Worm (Caenorhabditis elegans) whole organism, L1 larva: Measurements from ENCODE around the gene cah-3.

Experiments used
- Y116A8C.19 ChIP-seq: sonication (generic microtip); optimal IDR thresholded peaks from 2 replicates; lab custom pipeline; 2016; ENCODE audit warnings: missing compliant biosample characterization, missing genetic modification characterization, borderline replicate concordance
- alr-1 ChIP-seq: fragments of 200-800 bp; sonication (Bioruptor generic); optimal IDR thresholded peaks from 2 replicates; lab custom pipeline; 2018; ENCODE audit warnings: borderline replicate concordance, mild to moderate bottlenecking, missing genetic modification characterization, missing compliant biosample characterization
- aly-2 ChIP-seq: fragments of 150-350 bp; optimal IDR thresholded peaks from 2 replicates; lab custom pipeline; 2014; ENCODE audit warnings: missing biosample characterization, missing genetic modification characterization
- ceh-82 ChIP-seq, 3 experiments: fragments of 150-350 bp in 1 of 3; sonication (generic microtip) in 2 of 3; optimal IDR thresholded peaks; 2 replicates each; lab custom pipeline; 2014 to 2017; ENCODE audit warnings: missing biosample characterization in 3 of 3, missing genetic modification characterization in 3 of 3
- ceh-88 ChIP-seq: fragments of 200-800 bp; sonication (Bioruptor generic); IDR thresholded peaks from 2 replicates; pipeline ENCODE4 v1.3.6; 2022; ENCODE audit warnings: missing genetic modification characterization, missing compliant biosample characterization
- dpl-1 ChIP-seq, 3 experiments: fragments of 150-350 bp in 2 of 3; sonication (generic microtip) in 1 of 3; optimal IDR thresholded peaks; 2 replicates each; lab custom pipeline; 2014 to 2017; ENCODE audit warnings: missing biosample characterization in 3 of 3, missing genetic modification characterization in 3 of 3, missing genetic modification reagents in 3 of 3
- efl-1 ChIP-seq, 4 experiments: fragments of 150-350 bp; optimal IDR thresholded peaks in 3 of 4; peaks in 1 of 4; 1 replicate in 1 of 4; 2 replicates in 3 of 4; lab custom pipeline; 2014; ENCODE audit warnings: missing biosample characterization in 2 of 4, missing genetic modification characterization in 2 of 4, missing genetic modification reagents in 2 of 4
- efl-3 ChIP-seq: fragments of 200-800 bp; sonication (Bioruptor generic); optimal IDR thresholded peaks from 2 replicates; lab custom pipeline; 2018; ENCODE audit warnings: mild to moderate bottlenecking, missing genetic modification characterization, missing compliant biosample characterization
- elt-2 ChIP-seq: sonication (generic microtip); optimal IDR thresholded peaks from 2 replicates; lab custom pipeline; 2016; ENCODE audit warnings: missing genetic modification characterization, mild to moderate bottlenecking, inconsistent platforms, missing compliant biosample characterization, missing genetic modification reagents
- elt-3 ChIP-seq, 6 experiments: fragments of 150-350 bp in 1 of 6; sonication (generic microtip); optimal IDR thresholded peaks; 2 replicates each; lab custom pipeline; 2017 to 2018; ENCODE audit warnings: missing biosample characterization in 6 of 6, missing genetic modification characterization in 6 of 6, inconsistent platforms in 1 of 6
- ets-5 ChIP-seq: fragments of 200-800 bp; sonication (Bioruptor generic); IDR thresholded peaks from 2 replicates; pipeline ENCODE4 v1.3.6; 2022; ENCODE audit warnings: missing genetic modification characterization, missing compliant biosample characterization
- fkh-10 ChIP-seq: sonication (generic microtip); optimal IDR thresholded peaks from 2 replicates; lab custom pipeline; 2017; ENCODE audit warnings: missing biosample characterization, missing genetic modification reagents, missing genetic modification characterization
- fos-1 ChIP-seq: fragments of 150-350 bp; optimal IDR thresholded peaks from 2 replicates; lab custom pipeline; 2014; ENCODE audit warnings: missing biosample characterization, missing genetic modification characterization
- hlh-17 ChIP-seq: fragments of 200-800 bp; sonication (Bioruptor generic); optimal IDR thresholded peaks from 2 replicates; lab custom pipeline; 2018; ENCODE audit warnings: missing genetic modification characterization, mild to moderate bottlenecking, missing compliant biosample characterization, moderate library complexity, borderline replicate concordance
- isw-1 ChIP-seq: fragments of 200-800 bp; sonication (Bioruptor generic); IDR thresholded peaks from 2 replicates; pipeline ENCODE4 v1.3.6; 2022; ENCODE audit warnings: missing genetic modification characterization, missing compliant biosample characterization
- lin-14 ChIP-seq: fragments of 200-800 bp; sonication (Bioruptor generic); optimal IDR thresholded peaks from 2 replicates; lab custom pipeline; 2018; ENCODE audit warnings: mild to moderate bottlenecking, missing genetic modification characterization, moderate library complexity, missing compliant biosample characterization
- lin-15B ChIP-seq: fragments of 150-350 bp; sonication (generic microtip); optimal IDR thresholded peaks from 3 replicates; lab custom pipeline; 2014; ENCODE audit warnings: missing biosample characterization, missing genetic modification characterization
- lin-35 ChIP-seq, 2 experiments: fragments of 150-350 bp; optimal IDR thresholded peaks; 2 replicates each; lab custom pipeline; 2014; ENCODE audit warnings: missing biosample characterization in 2 of 2, missing genetic modification characterization in 2 of 2, missing genetic modification reagents in 2 of 2
- lir-3 ChIP-seq: sonication (generic microtip); optimal IDR thresholded peaks from 2 replicates; lab custom pipeline; 2016; ENCODE audit warnings: mild to moderate bottlenecking, missing genetic modification characterization, moderate library complexity, missing compliant biosample characterization; ENCODE audit not compliant: poor library complexity
- lsy-2 ChIP-seq, 2 experiments: fragments of 150-350 bp; optimal IDR thresholded peaks; 2 replicates each; lab custom pipeline; 2014; ENCODE audit warnings: missing biosample characterization in 2 of 2, missing genetic modification characterization in 2 of 2
- mef-2 ChIP-seq: fragments of 150-350 bp; optimal IDR thresholded peaks from 2 replicates; lab custom pipeline; 2014; ENCODE audit warnings: missing biosample characterization, missing genetic modification characterization
- mep-1 ChIP-seq: fragments of 150-350 bp; optimal IDR thresholded peaks from 2 replicates; lab custom pipeline; 2014; ENCODE audit warnings: missing biosample characterization, missing genetic modification characterization
- nhr-19 ChIP-seq: fragments of 200-800 bp; sonication (Bioruptor generic); conservative IDR thresholded peaks from 2 replicates; pipeline ENCODE4 v1.3.6; 2022; ENCODE audit warnings: missing genetic modification characterization, missing compliant biosample characterization
- nhr-237 ChIP-seq: fragments of 150-350 bp; optimal IDR thresholded peaks from 2 replicates; lab custom pipeline; 2014; ENCODE audit warnings: missing biosample characterization, missing genetic modification characterization
- nhr-28 ChIP-seq: fragments of 150-350 bp; optimal IDR thresholded peaks from 2 replicates; lab custom pipeline; 2014; ENCODE audit warnings: missing biosample characterization, missing genetic modification characterization
- nhr-47 ChIP-seq: sonication (generic microtip); optimal IDR thresholded peaks from 2 replicates; lab custom pipeline; 2016; ENCODE audit warnings: mild to moderate bottlenecking, missing genetic modification characterization, moderate library complexity, missing compliant biosample characterization
- nhr-71 ChIP-seq: sonication (generic microtip); optimal IDR thresholded peaks from 2 replicates; lab custom pipeline; 2016; ENCODE audit warnings: mild to moderate bottlenecking, missing genetic modification characterization, moderate library complexity, missing compliant biosample characterization
- nhr-77 ChIP-seq: fragments of 150-350 bp; optimal IDR thresholded peaks from 2 replicates; lab custom pipeline; 2014; ENCODE audit warnings: missing biosample characterization, missing genetic modification characterization
- nhr-84 ChIP-seq: sonication (generic microtip); optimal IDR thresholded peaks from 2 replicates; lab custom pipeline; 2017; ENCODE audit warnings: missing biosample characterization, missing genetic modification characterization
- nhr-85 ChIP-seq: sonication (generic microtip); peaks from one replicate; lab custom pipeline; 2016; ENCODE audit warnings: missing genetic modification characterization, inconsistent platforms, missing compliant biosample characterization
- nhr-90 ChIP-seq: sonication (generic microtip); optimal IDR thresholded peaks from 2 replicates; lab custom pipeline; 2016; ENCODE audit warnings: mild to moderate bottlenecking, missing genetic modification characterization, missing compliant biosample characterization; ENCODE audit not compliant: poor library complexity
- pqm-1 ChIP-seq: sonication (generic microtip); optimal IDR thresholded peaks from 3 replicates; lab custom pipeline; 2017; ENCODE audit warnings: missing biosample characterization, missing genetic modification characterization
- rnt-1 ChIP-seq: sonication (generic microtip); optimal IDR thresholded peaks from 2 replicates; lab custom pipeline; 2016; ENCODE audit warnings: mild to moderate bottlenecking, missing genetic modification characterization, moderate library complexity, missing compliant biosample characterization
- skn-1 ChIP-seq: fragments of 150-350 bp; optimal IDR thresholded peaks from 2 replicates; lab custom pipeline; 2014; ENCODE audit warnings: missing biosample characterization, missing genetic modification characterization
- sptf-1 ChIP-seq: fragments of 150-350 bp; optimal IDR thresholded peaks from 2 replicates; lab custom pipeline; 2014; ENCODE audit warnings: missing biosample characterization, missing genetic modification characterization
- swsn-7 ChIP-seq: sonication (generic microtip); optimal IDR thresholded peaks from 2 replicates; lab custom pipeline; 2016; ENCODE audit warnings: missing genetic modification characterization, missing compliant biosample characterization
- tbx-2 ChIP-seq: sonication (generic microtip); optimal IDR thresholded peaks from 2 replicates; lab custom pipeline; 2016; ENCODE audit warnings: missing genetic modification characterization, missing compliant biosample characterization
- tlp-1 ChIP-seq: fragments of 150-350 bp; optimal IDR thresholded peaks from 2 replicates; lab custom pipeline; 2014; ENCODE audit warnings: missing biosample characterization, missing genetic modification characterization
- unc-30 ChIP-seq: sonication (generic microtip); optimal IDR thresholded peaks from 2 replicates; lab custom pipeline; 2017; ENCODE audit warnings: missing biosample characterization, missing genetic modification characterization
- unc-98 ChIP-seq: fragments of 200-800 bp; sonication (Bioruptor generic); IDR thresholded peaks from 2 replicates; pipeline ENCODE4 v1.3.6; 2022; ENCODE audit warnings: missing genetic modification characterization, missing compliant biosample characterization
- vab-15 ChIP-seq: sonication (generic microtip); optimal IDR thresholded peaks from 2 replicates; lab custom pipeline; 2017; ENCODE audit warnings: missing genotype, mild to moderate bottlenecking, missing genetic modification characterization, missing compliant biosample characterization
- ztf-11 ChIP-seq, 2 experiments: sonication (generic microtip); optimal IDR thresholded peaks; 2 replicates each; lab custom pipeline; 2016 to 2017; ENCODE audit warnings: missing genetic modification characterization in 2 of 2, missing biosample characterization in 1 of 2, missing compliant biosample characterization in 1 of 2

The cah-3 gene

ce11 chrX:16487068-16487658 is at the start of gene cah-3:
Gene cah-3 (plus strand): TSS chrX:16487481.
- TF ChIP-seq lin-14 (peak; percentile 51), nhr-237 (tag; lab: Kevin White, UChicago) (no peak), nhr-77 (tag; lab: Kevin White, UChicago) (no peak), nhr-47 (no peak), ceh-82 (tag; optimal IDR thresholded peaks at IDR 0.05; lab: Kevin White, UChicago) (no peak), lsy-2 (tag; optimal IDR thresholded peaks at IDR 0.05; lab: Kevin White, UChicago) (no peak), hlh-17 (no peak), aly-2 (tag; lab: Kevin White, UChicago) (no peak), elt-2 (tag; lab: Kevin White, UChicago) (peak; percentile 38), fkh-10 (peak; percentile 67), ceh-88 (GFP tag; lab: Robert Waterston, UW) (no peak), nhr-84 (tag; lab: Kevin White, UChicago) (no peak), nhr-28 (tag; lab: Kevin White, UChicago) (no peak), Y116A8C.19 (tag; lab: Kevin White, UChicago) (no peak), tbx-2 (tag; lab: Kevin White, UChicago) (no peak), pqm-1 (tag; lab: Kevin White, UChicago) (no peak), skn-1 (no peak), elt-3 (tag; optimal IDR thresholded peaks at IDR 0.05; lab: Kevin White, UChicago) (no peak), nhr-19 (GFP tag; lab: Robert Waterston, UW) (no peak), nhr-85 (tag; lab: Kevin White, UChicago) (no peak)
- TF ChIP-seq, all 84 proteins: peak for 3

DNA sequence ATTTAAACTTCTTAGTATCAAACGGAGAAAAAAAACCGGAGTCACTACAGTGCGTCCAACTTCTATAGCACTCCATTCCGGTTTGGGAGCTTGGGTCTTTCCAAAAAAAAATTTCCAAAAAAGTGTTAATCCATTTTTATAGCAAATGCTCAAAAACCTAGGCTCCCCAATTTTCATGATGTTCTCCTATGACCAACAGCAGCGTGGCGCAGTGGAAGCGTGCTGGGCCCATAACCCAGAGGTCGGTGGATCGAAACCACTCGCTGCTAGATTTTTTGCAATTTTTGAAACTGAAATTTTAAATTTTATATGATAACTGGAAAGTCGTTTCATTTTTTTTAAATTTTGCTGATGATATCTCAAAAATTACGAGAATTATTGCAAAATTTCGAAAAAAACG is 46.3 kb upstream of the cah-3 start:
- TF ChIP-seq fos-1 (tag; lab: Kevin White, UChicago) (no peak), dpl-1 (GFP tag; optimal IDR thresholded peaks at IDR 0.05; lab: Kevin White, UChicago) (no peak), efl-1 (optimal IDR thresholded peaks at IDR 0.05; lab: Kevin White, UChicago) (no peak), efl-1 (GFP tag; optimal IDR thresholded peaks at IDR 0.05 in 1 of 2; lab: Kevin White, UChicago) (no peak), efl-3 (GFP tag; lab: Kevin White, UChicago) (no peak), nhr-47 (no peak), mep-1 (tag; lab: Kevin White, UChicago) (no peak), elt-3 (tag; optimal IDR thresholded peaks at IDR 0.05; lab: Kevin White, UChicago) (no peak), skn-1 (no peak), unc-98 (no peak), nhr-90 (tag; lab: Kevin White, UChicago) (no peak), ceh-88 (GFP tag; lab: Robert Waterston, UW) (no peak), lsy-2 (tag; optimal IDR thresholded peaks at IDR 0.05; lab: Kevin White, UChicago) (no peak), lin-35 (GFP tag; optimal IDR thresholded peaks at IDR 0.05; lab: Kevin White, UChicago) (no peak)

- TF ChIP-seq isw-1 (GFP tag; lab: Robert Waterston, UW) (no peak), tlp-1 (tag; lab: Kevin White, UChicago) (no peak), sptf-1 (tag; lab: Kevin White, UChicago) (no peak)
- TF ChIP-seq, all 84 proteins: peak for 0
Observed at ce11 chrX:16443657-16444056, 43.6 kb upstream of the cah-3 start.

DNA sequence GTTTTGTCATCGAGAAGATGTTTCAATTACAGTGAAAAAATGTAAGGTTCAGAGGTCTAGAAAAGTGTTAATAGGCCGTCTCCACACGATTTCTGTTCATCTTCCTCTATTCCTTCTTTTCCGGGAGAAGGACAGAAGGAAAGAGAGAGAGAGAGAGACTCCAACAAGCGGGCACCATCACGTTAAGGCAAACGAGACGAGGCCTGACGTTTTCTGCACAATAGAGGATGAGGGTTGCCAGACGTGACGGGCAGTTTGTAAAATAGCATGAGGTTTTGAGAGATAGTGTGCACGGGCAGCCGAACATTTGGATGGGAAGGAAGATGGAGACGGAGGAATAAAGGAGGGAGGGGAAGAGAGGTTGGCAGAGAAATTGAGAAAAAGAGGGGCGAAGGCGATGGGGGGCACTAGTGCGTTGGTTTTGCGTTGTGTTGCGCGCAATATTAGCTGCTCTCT is 41.5 kb upstream of the cah-3 start, which contains the start of gene twf-2:
Gene twf-2 (plus strand): TSS at position 405 of the 456 bp plus-strand sequence.
- TF ChIP-seq lsy-2 (tag; optimal IDR thresholded peaks at IDR 0.05; lab: Kevin White, UChicago) (peak; percentile 56 to 75), vab-15 (tag; lab: Kevin White, UChicago) (no peak), ceh-88 (GFP tag; lab: Robert Waterston, UW) (no peak), alr-1 (tag; lab: Kevin White, UChicago) (no peak), lir-3 (tag; lab: Kevin White, UChicago) (peak; percentile 63), nhr-71 (tag; lab: Kevin White, UChicago) (peak; percentile 85), mep-1 (tag; lab: Kevin White, UChicago) (peak; percentile 70), nhr-47 (peak; percentile 82), rnt-1 (tag; lab: Kevin White, UChicago) (peak; percentile 75), ztf-11 (tag; optimal IDR thresholded peaks at IDR 0.05; lab: Kevin White, UChicago) (peak in 1 of 2 experiments; percentile 11), elt-3 (tag; optimal IDR thresholded peaks at IDR 0.05; lab: Kevin White, UChicago) (peak in 1 of 6 experiments; percentile 19), fkh-10 (peak; percentile 66), nhr-28 (tag; lab: Kevin White, UChicago) (no peak), efl-3 (GFP tag; lab: Kevin White, UChicago) (no peak), Y116A8C.19 (tag; lab: Kevin White, UChicago) (no peak), unc-30 (tag; lab: Kevin White, UChicago) (no peak), isw-1 (GFP tag; lab: Robert Waterston, UW) (peak; percentile 46), ceh-82 (tag; optimal IDR thresholded peaks at IDR 0.05; lab: Kevin White, UChicago) (peak; percentile 4 to 86 (median 74)), mef-2 (tag; lab: Kevin White, UChicago) (no peak), nhr-90 (tag; lab: Kevin White, UChicago) (peak; percentile 40), skn-1 (peak; percentile 26), ets-5 (GFP tag; lab: Robert Waterston, UW) (no peak), nhr-237 (tag; lab: Kevin White, UChicago) (peak; percentile 7), lin-15B (tag; lab: Kevin White, UChicago) (no peak), swsn-7 (peak; percentile 80)
